Fruit fly (Drosophila melanogaster) Kc167 (cell line): ENCODE results near the gene Cypl.

ENCODE experiments used
- Myc ChIP-seq: fragments of >200 bp; optimal IDR thresholded peaks from 2 replicates; lab custom pipeline; 2017; ENCODE audit warnings: missing external identifiers
- Sin3A ChIP-seq: fragments of >200 bp; optimal IDR thresholded peaks from 2 replicates; lab custom pipeline; 2018; ENCODE audit warnings: missing external identifiers
- insv ChIP-seq: fragments of >200 bp; optimal IDR thresholded peaks from 3 replicates; lab custom pipeline; 2018; ENCODE audit warnings: missing external identifiers
- psq ChIP-seq: fragments of >200 bp; optimal IDR thresholded peaks from 2 replicates; lab custom pipeline; 2017; ENCODE audit warnings: missing external identifiers
- ttk ChIP-seq: sonication (Bioruptor generic); optimal IDR thresholded peaks from 2 replicates; lab custom pipeline; 2017; ENCODE audit warnings: missing external identifiers

DNA sequence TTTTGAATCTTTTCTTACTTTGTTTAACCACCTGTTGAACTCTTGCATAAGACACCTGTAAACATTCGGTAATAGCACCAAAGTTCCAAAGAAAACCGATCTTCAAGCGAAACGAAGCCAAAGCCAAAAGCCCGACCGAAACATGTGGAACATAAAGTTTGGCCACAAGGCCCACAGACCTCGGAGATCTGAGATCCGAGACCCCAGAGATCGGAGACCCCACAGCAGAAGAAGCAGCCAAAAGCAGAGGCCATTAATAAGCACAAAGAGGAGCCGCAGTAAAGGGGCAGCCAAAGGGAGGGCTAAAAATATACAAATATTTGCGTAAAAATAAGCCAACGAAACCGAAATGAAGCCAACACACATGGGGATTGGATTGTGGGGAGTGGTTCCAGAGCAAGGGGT, 31.9 kb downstream of the Cypl start:
- TF ChIP-seq Sin3A (lab: Kevin White, UChicago) (no peak), psq (no peak), insv (lab: Kevin White, UChicago) (no peak), Myc (lab: Kevin White, UChicago) (no peak), ttk (lab: Kevin White, UChicago) (no peak)
